Fruit fly (Drosophila melanogaster) ovary, adult (tissue): Measurements from ENCODE around the gene Ts.

Source experiments
- CG17801 ChIP-seq: fragments of 200-800 bp; optimal IDR thresholded peaks from 2 replicates; lab custom pipeline; 2019; ENCODE audit warnings: missing biosample characterization, mild to moderate bottlenecking, missing genetic modification characterization, moderate library complexity; ENCODE audit not compliant: partially characterized antibody

Ts gene

dm6 chr2L:2939698-2940097 lies 29.7 kb downstream of the Ts start:
- TF ChIP-seq CG17801 (GFP tag; lab: Kevin White, UChicago): no peak

dm6 chr2L:2935704-2936103 lies 33.7 kb downstream of the Ts start:
- no peak for TF ChIP-seq CG17801 (GFP tag; lab: Kevin White, UChicago)

dm6 chr2L:2931555-2932131 lies 37.8 kb downstream of the Ts start:
- TF ChIP-seq CG17801 (GFP tag; lab: Kevin White, UChicago): no peak

dm6 chr2L:2930646-2931045 lies 38.8 kb downstream of the Ts start:
- TF ChIP-seq CG17801 (GFP tag; lab: Kevin White, UChicago): no peak

dm6 chr2L:2924266-2924801 lies 45.1 kb downstream of the Ts start:
- peak; percentile 78 for TF ChIP-seq CG17801 (GFP tag; lab: Kevin White, UChicago)

dm6 chr2L:2920641-2921040 lies 48.8 kb downstream of the Ts start:
- no peak for TF ChIP-seq CG17801 (GFP tag; lab: Kevin White, UChicago)
